Fruit fly (Drosophila melanogaster): Measurements from ENCODE around the gene CG3386.

The CG3386 gene

DNA sequence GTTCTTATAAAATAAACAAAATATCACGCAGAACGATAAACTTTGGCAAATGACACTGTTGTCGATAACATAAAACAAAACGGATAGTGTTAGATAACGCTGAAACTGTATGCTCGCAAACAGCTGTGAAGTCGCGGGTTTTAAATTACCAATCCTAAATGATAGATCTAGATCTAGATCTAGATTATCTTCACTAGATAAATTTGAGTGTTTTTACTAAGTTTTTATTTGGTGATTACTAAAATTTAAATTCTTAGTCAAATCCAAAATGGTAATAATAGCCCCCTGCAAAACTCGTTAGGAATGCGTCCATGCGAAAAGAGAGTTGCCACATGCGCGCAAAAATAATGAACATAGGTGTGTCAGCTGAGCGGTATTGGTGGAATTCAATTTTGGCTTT is 28.3 kb downstream of the CG3386 start, which contains the start of the genes MED30 and Rev1 (continued):
- peak; percentile 83 for TF ChIP-seq ash1 (GFP tag; optimal IDR thresholded peaks at IDR 0.05)
- peak; percentile 96 for TF ChIP-seq ems (GFP tag; optimal IDR thresholded peaks at IDR 0.05)
- TF ChIP-seq CG6791 (GFP tag; IDR thresholded peaks at IDR 0.05; ENCODE audit: partially characterized antibody) = no peak
- peak; percentile 88; the same call in 2 of the 3 replicates for TF ChIP-seq so (GFP tag; IDR thresholded peaks at IDR 0.05)
- peak; percentile 30 for TF ChIP-seq TFAM (GFP tag; optimal IDR thresholded peaks at IDR 0.05)
- TF ChIP-seq zen2 (GFP tag; IDR thresholded peaks at IDR 0.05; ENCODE audit: partially characterized antibody) = no peak; the same call in 2 of the 3 replicates
- peak; percentile 77 for TF ChIP-seq Nf-YB (GFP tag; optimal IDR thresholded peaks at IDR 0.05)
- TF ChIP-seq CG10565 (GFP tag; optimal IDR thresholded peaks at IDR 0.05) = peak; percentile 54
- TF ChIP-seq CG12299 (tag; optimal IDR thresholded peaks at IDR 0.05) = peak; percentile 91
- TF ChIP-seq danr (GFP tag; IDR thresholded peaks at IDR 0.05) = no peak
- peak; percentile 92 for TF ChIP-seq fd3F (GFP tag; optimal IDR thresholded peaks at IDR 0.05)
- peak; percentile 89 for TF ChIP-seq CG11085 (GFP tag; IDR thresholded peaks at IDR 0.05)
- peak; percentile 80 for TF ChIP-seq CG8765 (GFP tag; IDR thresholded peaks at IDR 0.05)
- TF ChIP-seq CG15011 (GFP tag; optimal IDR thresholded peaks at IDR 0.05) = no peak
- peak; percentile 94 for TF ChIP-seq az2 (GFP tag; optimal IDR thresholded peaks at IDR 0.05)
- peak; percentile 88 for TF ChIP-seq Myb (GFP tag; optimal IDR thresholded peaks at IDR 0.05)
- TF ChIP-seq cg (GFP tag; optimal IDR thresholded peaks at IDR 0.05) = no peak
- TF ChIP-seq Meics (GFP tag; optimal IDR thresholded peaks at IDR 0.05) = peak; percentile 93
- TF ChIP-seq Xbp1 (GFP tag; optimal IDR thresholded peaks at IDR 0.05) = peak; percentile 97
- TF ChIP-seq Asciz (GFP tag; optimal IDR thresholded peaks at IDR 0.05) = peak; percentile 84
- TF ChIP-seq CG12071 (GFP tag; optimal IDR thresholded peaks at IDR 0.05) = peak; percentile 86
- TF ChIP-seq da (GFP tag; optimal IDR thresholded peaks at IDR 0.05) = peak; percentile 88
- peak; percentile 91 for TF ChIP-seq CG14441 (GFP tag; IDR thresholded peaks at IDR 0.05)
- peak; percentile 92 for TF ChIP-seq CG10209 (GFP tag; optimal IDR thresholded peaks at IDR 0.05)
- TF ChIP-seq eyg (GFP tag; optimal IDR thresholded peaks at IDR 0.05) = peak; percentile 95
- peak; percentile 96 for TF ChIP-seq NC2β (GFP tag; optimal IDR thresholded peaks at IDR 0.05)
- peak; percentile 86 for TF ChIP-seq CG34422 (GFP tag; IDR thresholded peaks at IDR 0.05)
- TF ChIP-seq CG10321 (GFP tag; IDR thresholded peaks at IDR 0.05) = peak; percentile 70
- peak; percentile 88 for TF ChIP-seq gcm2 (GFP tag; optimal IDR thresholded peaks at IDR 0.05)
- 0 out of 3 replicates have a peak, but pooled peaks have one; percentile 6 for TF ChIP-seq jigr1 (GFP tag; IDR thresholded peaks at IDR 0.05)
- peak; percentile 78; the same call in 2 of the 3 replicates for TF ChIP-seq CG6175 (GFP tag; IDR thresholded peaks at IDR 0.05)
- peak; percentile 89 for TF ChIP-seq CG16779 (GFP tag; IDR thresholded peaks at IDR 0.05)
- peak; percentile 63 for TF ChIP-seq CG17912 (GFP tag; optimal IDR thresholded peaks at IDR 0.05)
- TF ChIP-seq HLH3B (GFP tag; IDR thresholded peaks at IDR 0.05) = peak; percentile 91
- TF ChIP-seq Atf-2 (GFP tag; optimal IDR thresholded peaks at IDR 0.05) = peak; percentile 95
- peak; percentile 96 for TF ChIP-seq CG2116 (GFP tag; optimal IDR thresholded peaks at IDR 0.05)
- TF ChIP-seq Sox100B (GFP tag; optimal IDR thresholded peaks at IDR 0.05) = peak; percentile 83
- peak; percentile 85 for TF ChIP-seq CG6854 (GFP tag; optimal IDR thresholded peaks at IDR 0.05)
- peak; percentile 76 for TF ChIP-seq cas (GFP tag; IDR thresholded peaks at IDR 0.05)
- TF ChIP-seq CG11696 (GFP tag; IDR thresholded peaks at IDR 0.05) = peak; percentile 74
- TF ChIP-seq scrt (GFP tag; optimal IDR thresholded peaks at IDR 0.05) = peak; percentile 81
- peak; percentile 92 for TF ChIP-seq CG11504 (tag; optimal IDR thresholded peaks at IDR 0.05)
- TF ChIP-seq grau (tag; optimal IDR thresholded peaks at IDR 0.05) = peak; percentile 92
- peak; percentile 88 for TF ChIP-seq Rx (GFP tag; IDR thresholded peaks at IDR 0.05)
- TF ChIP-seq sna (GFP tag; IDR thresholded peaks at IDR 0.05; ENCODE audit: partially characterized antibody) = peak; percentile 59; the same call in 1 of the 2 replicates
- peak; percentile 65 for TF ChIP-seq Deaf1 (tag; optimal IDR thresholded peaks at IDR 0.05)
- TF ChIP-seq phol (tag; optimal IDR thresholded peaks at IDR 0.05) = peak; percentile 92
- peak; percentile 85 for TF ChIP-seq B-H1 (GFP tag; IDR thresholded peaks at IDR 0.05)
- TF ChIP-seq CG17328 (GFP tag; IDR thresholded peaks at IDR 0.05) = peak; percentile 91
- TF ChIP-seq Hr78 (GFP tag; optimal IDR thresholded peaks at IDR 0.05) = peak in 1 of 2 experiments; percentile 56
